Fruit fly (Drosophila melanogaster): ENCODE results near the gene RhoU.

RhoU gene

DNA sequence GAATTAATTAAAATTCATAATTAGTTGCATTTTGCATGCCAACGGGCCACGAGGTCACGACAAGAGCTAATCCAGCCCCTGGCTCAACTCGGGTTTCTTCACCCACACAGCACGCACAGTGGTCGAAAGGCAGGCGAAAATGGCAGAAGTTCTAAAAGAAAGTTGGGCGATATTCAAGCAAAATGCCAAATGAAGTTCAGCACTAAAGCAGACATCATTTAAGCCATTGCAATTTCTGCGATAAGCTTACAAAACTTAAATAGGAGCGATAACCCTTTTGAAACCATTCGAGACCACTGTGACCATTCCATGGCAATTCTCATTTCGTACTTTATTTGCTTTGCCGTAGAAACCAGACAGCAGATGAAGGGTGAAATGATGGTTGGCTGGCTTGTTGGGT, 18.8 kb upstream of the RhoU start (continued):
- TF ChIP-seq CG16779 (GFP tag; IDR thresholded peaks at IDR 0.05) (no peak), CrebB (tag; optimal IDR thresholded peaks at IDR 0.05) (no peak), Stat92E (GFP tag; optimal IDR thresholded peaks at IDR 0.05) (no peak), bowl (GFP tag; IDR thresholded peaks at IDR 0.05) (no peak), cg (GFP tag; optimal IDR thresholded peaks at IDR 0.05) (no peak), CG12236 (GFP tag; optimal IDR thresholded peaks at IDR 0.05) (no peak), lilli (GFP tag; optimal IDR thresholded peaks at IDR 0.05) (peak; percentile 45), CG15514 (GFP tag; optimal IDR thresholded peaks at IDR 0.05) (no peak), zen (tag; optimal IDR thresholded peaks at IDR 0.05) (no peak), CG12942 (GFP tag; optimal IDR thresholded peaks at IDR 0.05) (peak; percentile 6), NK7.1 (GFP tag; optimal IDR thresholded peaks at IDR 0.05) (no peak), CG7786 (GFP tag; optimal IDR thresholded peaks at IDR 0.05) (peak; percentile 25), Opbp (GFP tag; IDR thresholded peaks at IDR 0.05; ENCODE audit: partially characterized antibody) (no peak), Six4 (GFP tag; optimal IDR thresholded peaks at IDR 0.05) (peak; percentile 36), Chrac-16 (GFP tag; optimal IDR thresholded peaks at IDR 0.05) (peak; percentile 19), CG11093 (GFP tag; IDR thresholded peaks at IDR 0.05) (no peak), CG8388 (GFP tag; optimal IDR thresholded peaks at IDR 0.05) (peak; percentile 15), ssp (GFP tag; IDR thresholded peaks at IDR 0.05) (no peak), CG13775 (GFP tag; optimal IDR thresholded peaks at IDR 0.05) (no peak), Atf3 (GFP tag; optimal IDR thresholded peaks at IDR 0.05) (peak; percentile 10), h (optimal IDR thresholded peaks at IDR 0.05) (no peak), CG8478 (optimal IDR thresholded peaks at IDR 0.05) (no peak), hth (optimal IDR thresholded peaks at IDR 0.05) (no peak), C15 (GFP tag; IDR thresholded peaks at IDR 0.05) (no peak), CG32767 (GFP tag; IDR thresholded peaks at IDR 0.05) (no peak), CG17912 (GFP tag; optimal IDR thresholded peaks at IDR 0.05) (no peak), Meics (GFP tag; optimal IDR thresholded peaks at IDR 0.05) (peak; percentile 30), CG8290 (GFP tag; optimal IDR thresholded peaks at IDR 0.05) (no peak), CG8290 (tag; optimal IDR thresholded peaks at IDR 0.05) (peak in 1 of 2 experiments; percentile 59), CG2199 (GFP tag; IDR thresholded peaks at IDR 0.05) (no peak), Gug (GFP tag; IDR thresholded peaks at IDR 0.05) (peak; percentile 38; the same call in 1 of the 4 replicates), fd102C (GFP tag; optimal IDR thresholded peaks at IDR 0.05) (no peak), az2 (GFP tag; optimal IDR thresholded peaks at IDR 0.05) (peak; percentile 47), en (GFP tag; optimal IDR thresholded peaks at IDR 0.05) (no peak), MBD-R2 (GFP tag; IDR thresholded peaks at IDR 0.05) (no peak), NfI (GFP tag; optimal IDR thresholded peaks at IDR 0.05) (no peak), trh (GFP tag; optimal IDR thresholded peaks at IDR 0.05) (no peak), toy (GFP tag; IDR thresholded peaks at IDR 0.05) (no peak), CG30431 (GFP tag; optimal IDR thresholded peaks at IDR 0.05) (peak; percentile 41), CG10267 (tag; optimal IDR thresholded peaks at IDR 0.05) (peak; percentile 9), oc (tag; optimal IDR thresholded peaks at IDR 0.05) (no peak), grn (GFP tag; optimal IDR thresholded peaks at IDR 0.05) (no peak), CG4360 (GFP tag; IDR thresholded peaks at IDR 0.05) (no peak), Nf-YC (tag; optimal IDR thresholded peaks at IDR 0.05) (no peak), CG43689 (GFP tag; IDR thresholded peaks at IDR 0.05) (no peak), CG3847 (GFP tag; IDR thresholded peaks at IDR 0.05) (no peak), chif (GFP tag; optimal IDR thresholded peaks at IDR 0.05) (peak; percentile 37 to 42), CG4617 (GFP tag; optimal IDR thresholded peaks at IDR 0.05; ENCODE audit: borderline replicate concordance) (no peak), wek (GFP tag; optimal IDR thresholded peaks at IDR 0.05) (no peak), Asciz (GFP tag; optimal IDR thresholded peaks at IDR 0.05) (peak; percentile 14), Ptx1 (GFP tag; IDR thresholded peaks at IDR 0.05) (peak; percentile 64), CG7839 (tag; optimal IDR thresholded peaks at IDR 0.05) (peak; percentile 57), CG10274 (GFP tag; optimal IDR thresholded peaks at IDR 0.05) (no peak), so (GFP tag; IDR thresholded peaks at IDR 0.05) (no peak)

All from whole organism, embryonic.